Worm (Caenorhabditis elegans): Measurements from ENCODE around the gene C14C10.2.

C14C10.2 gene

ce11 chrV:12556904-12557303, 35.4 kb downstream of the C14C10.2 start (continued):
- TF ChIP-seq skn-1 (tag; optimal IDR thresholded peaks at IDR 0.05) (no peak), lin-39 (tag; optimal IDR thresholded peaks at IDR 0.05) (no peak), egl-27 (tag; optimal IDR thresholded peaks at IDR 0.05) (no peak), ceh-90 (tag; optimal IDR thresholded peaks at IDR 0.05) (no peak), unc-62 (GFP tag; optimal IDR thresholded peaks at IDR 0.05) (no peak), mep-1 (tag; optimal IDR thresholded peaks at IDR 0.05) (peak; percentile 22), nhr-237 (tag; optimal IDR thresholded peaks at IDR 0.05) (no peak), dpl-1 (GFP tag; optimal IDR thresholded peaks at IDR 0.05) (peak in 1 of 3 experiments; percentile 6), zag-1 (tag; optimal IDR thresholded peaks at IDR 0.05) (no peak), ama-1 (optimal IDR thresholded peaks at IDR 0.05) (no peak), sup-37 (GFP tag; optimal IDR thresholded peaks at IDR 0.05) (no peak), nhr-20 (tag; optimal IDR thresholded peaks at IDR 0.05) (peak; percentile 61), ceh-8 (GFP tag; optimal IDR thresholded peaks at IDR 0.05) (no peak), rnt-1 (tag; optimal IDR thresholded peaks at IDR 0.05) (no peak), aha-1 (tag; optimal IDR thresholded peaks at IDR 0.05) (no peak), nhr-28 (tag; optimal IDR thresholded peaks at IDR 0.05) (no peak), nhr-71 (tag; optimal IDR thresholded peaks at IDR 0.05) (peak; percentile 74), lin-35 (GFP tag; optimal IDR thresholded peaks at IDR 0.05) (no peak), elt-3 (tag; optimal IDR thresholded peaks at IDR 0.05) (peak; percentile 10 to 90 (median 75)), pax-3 (tag; optimal IDR thresholded peaks at IDR 0.05) (peak; percentile 35), pag-3 (tag; optimal IDR thresholded peaks at IDR 0.05; ENCODE audit: borderline replicate concordance, insufficient read depth) (no peak), ets-5 (GFP tag; IDR thresholded peaks at IDR 0.05) (no peak), ceh-63 (GFP tag; optimal IDR thresholded peaks at IDR 0.05) (no peak), isw-1 (GFP tag; IDR thresholded peaks at IDR 0.05) (no peak), lin-13 (GFP tag; optimal IDR thresholded peaks at IDR 0.05) (no peak), sox-4 (tag; optimal IDR thresholded peaks at IDR 0.05) (no peak), snpc-4 (tag; optimal IDR thresholded peaks at IDR 0.05) (no peak), egl-13 (tag; optimal IDR thresholded peaks at IDR 0.05) (no peak), lin-14 (GFP tag; optimal IDR thresholded peaks at IDR 0.05) (peak; percentile 52), C04F5.9 (tag; optimal IDR thresholded peaks at IDR 0.05) (no peak), lsy-2 (tag; optimal IDR thresholded peaks at IDR 0.05) (no peak), nhr-85 (tag) (peak; percentile 92), lin-15B (tag; optimal IDR thresholded peaks at IDR 0.05) (no peak), alr-1 (tag; optimal IDR thresholded peaks at IDR 0.05; ENCODE audit: borderline replicate concordance) (no peak), efl-1 (optimal IDR thresholded peaks at IDR 0.05) (no peak), efl-1 (GFP tag; optimal IDR thresholded peaks at IDR 0.05 in 1 of 2) (no peak), nhr-77 (tag; optimal IDR thresholded peaks at IDR 0.05) (no peak), nhr-12 (tag; optimal IDR thresholded peaks at IDR 0.05) (no peak), nhr-84 (tag; optimal IDR thresholded peaks at IDR 0.05) (no peak), dsc-1 (tag; optimal IDR thresholded peaks at IDR 0.05) (peak; percentile 5), lir-3 (tag; optimal IDR thresholded peaks at IDR 0.05; ENCODE audit: poor library complexity) (no peak), jun-1 (tag; optimal IDR thresholded peaks at IDR 0.05) (no peak), ceh-88 (GFP tag; IDR thresholded peaks at IDR 0.05) (no peak), nhr-11 (tag; optimal IDR thresholded peaks at IDR 0.05) (no peak), hpl-2 (GFP tag; optimal IDR thresholded peaks at IDR 0.05) (no peak), grh-1 (GFP tag; IDR thresholded peaks at IDR 0.05) (peak; percentile 25; the same call in 1 of the 2 replicates), mdl-1 (tag; optimal IDR thresholded peaks at IDR 0.05) (peak in 1 of 2 experiments; percentile 23)

Measured in whole organism, L1 larva.